Worm (Caenorhabditis elegans) whole organism, L1 larva: ENCODE data around the gene apn-1.

Source experiments
- blmp-1 ChIP-seq: fragments of 150-350 bp; optimal IDR thresholded peaks from 2 replicates; lab custom pipeline; 2014; ENCODE audit warnings: missing biosample characterization, missing genetic modification characterization
- ceh-63 ChIP-seq: fragments of 200-800 bp; sonication (Bioruptor generic); optimal IDR thresholded peaks from 2 replicates; lab custom pipeline; 2018; ENCODE audit warnings: mild to moderate bottlenecking, missing genetic modification characterization, missing compliant biosample characterization
- efl-1 ChIP-seq, 4 experiments: fragments of 150-350 bp; optimal IDR thresholded peaks in 3 of 4; peaks in 1 of 4; 1 replicate in 1 of 4; 2 replicates in 3 of 4; lab custom pipeline; 2014; ENCODE audit warnings: missing biosample characterization in 2 of 4, missing genetic modification characterization in 2 of 4, missing genetic modification reagents in 2 of 4
- efl-3 ChIP-seq: fragments of 200-800 bp; sonication (Bioruptor generic); optimal IDR thresholded peaks from 2 replicates; lab custom pipeline; 2018; ENCODE audit warnings: mild to moderate bottlenecking, missing genetic modification characterization, missing compliant biosample characterization
- ets-5 ChIP-seq: fragments of 200-800 bp; sonication (Bioruptor generic); IDR thresholded peaks from 2 replicates; pipeline ENCODE4 v1.3.6; 2022; ENCODE audit warnings: missing genetic modification characterization, missing compliant biosample characterization
- fkh-10 ChIP-seq: sonication (generic microtip); optimal IDR thresholded peaks from 2 replicates; lab custom pipeline; 2017; ENCODE audit warnings: missing biosample characterization, missing genetic modification reagents, missing genetic modification characterization
- jun-1 ChIP-seq: fragments of 150-350 bp; optimal IDR thresholded peaks from 2 replicates; lab custom pipeline; 2014; ENCODE audit warnings: missing biosample characterization, missing genetic modification reagents, missing genetic modification characterization
- nhr-77 ChIP-seq: fragments of 150-350 bp; optimal IDR thresholded peaks from 2 replicates; lab custom pipeline; 2014; ENCODE audit warnings: missing biosample characterization, missing genetic modification characterization
- swsn-7 ChIP-seq: sonication (generic microtip); optimal IDR thresholded peaks from 2 replicates; lab custom pipeline; 2016; ENCODE audit warnings: missing genetic modification characterization, missing compliant biosample characterization
- unc-130 ChIP-seq: fragments of 150-350 bp; optimal IDR thresholded peaks from 2 replicates; lab custom pipeline; 2017; ENCODE audit warnings: missing biosample characterization, missing genetic modification characterization, inconsistent platforms
- ztf-11 ChIP-seq, 2 experiments: sonication (generic microtip); optimal IDR thresholded peaks; 2 replicates each; lab custom pipeline; 2016 to 2017; ENCODE audit warnings: missing genetic modification characterization in 2 of 2, missing biosample characterization in 1 of 2, missing compliant biosample characterization in 1 of 2

The apn-1 gene

DNA sequence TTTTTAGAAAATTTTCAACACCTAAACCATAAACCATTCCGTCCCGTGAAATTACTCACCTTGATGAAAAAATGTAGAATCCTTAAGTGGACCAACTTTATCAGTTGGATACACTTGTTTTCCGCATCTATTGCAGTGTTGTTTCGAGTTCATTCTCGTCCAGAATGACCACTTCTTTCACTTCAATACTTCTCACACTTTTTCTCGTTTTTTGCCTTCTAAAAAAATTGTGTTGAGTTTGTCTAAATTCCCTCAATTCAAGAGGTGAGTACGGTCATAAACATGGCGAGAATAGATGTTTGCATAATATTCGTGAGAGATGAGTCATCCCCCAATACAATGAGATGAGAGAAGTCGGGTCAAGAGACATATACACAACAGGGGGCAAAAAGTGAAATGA lies 45.2 kb downstream of the apn-1 start, which contains the start of gene ltd-1:
Gene ltd-1 (minus strand): TSS at position 218 of the 400 bp plus-strand sequence.
- TF ChIP-seq efl-1 (optimal IDR thresholded peaks at IDR 0.05; lab: Kevin White, UChicago) (no peak), efl-1 (GFP tag; optimal IDR thresholded peaks at IDR 0.05 in 1 of 2; lab: Kevin White, UChicago) (peak in 1 of 2 experiments; percentile 60), nhr-77 (no peak), blmp-1 (tag; lab: Kevin White, UChicago) (peak; percentile 21), jun-1 (tag; lab: Kevin White, UChicago) (no peak)

ce11 chrII:8093283-8093682 lies 45.9 kb downstream of the apn-1 start:
- no peak for TF ChIP-seq ets-5
- TF ChIP-seq swsn-7 (tag; lab: Kevin White, UChicago), result no peak
- TF ChIP-seq fkh-10 (GFP tag; lab: Kevin White, UChicago), result no peak
- no peak for TF ChIP-seq ceh-63 (GFP tag; lab: Kevin White, UChicago)
- TF ChIP-seq efl-3 (GFP tag; lab: Kevin White, UChicago), result no peak

- TF ChIP-seq blmp-1 (tag; lab: Kevin White, UChicago) (peak; percentile 58), unc-130 (tag; lab: Kevin White, UChicago) (no peak), ztf-11 (tag; optimal IDR thresholded peaks at IDR 0.05; lab: Kevin White, UChicago) (no peak)
Measured at ce11 chrII:8093914-8094313, 46.5 kb downstream of the apn-1 start.
